Worm (Caenorhabditis elegans) whole organism, mixed stage, embryonic: ENCODE results near the gene F55B11.3.

ENCODE experiments used
- lsy-2 ChIP-seq: fragments of 150-350 bp; optimal IDR thresholded peaks from 2 replicates; lab custom pipeline; 2014; ENCODE audit warnings: missing biosample characterization, missing genetic modification characterization
- mls-2 ChIP-seq: sonication (generic microtip); optimal IDR thresholded peaks from 2 replicates; lab custom pipeline; 2016; ENCODE audit warnings: mild to moderate bottlenecking, missing genetic modification characterization, moderate library complexity, missing compliant biosample characterization
- nhr-237 ChIP-seq: fragments of 150-350 bp; optimal IDR thresholded peaks from 2 replicates; lab custom pipeline; 2014; ENCODE audit warnings: missing biosample characterization, missing genetic modification characterization
- pha-4 ChIP-seq: fragments of 150-350 bp; optimal IDR thresholded peaks from 2 replicates; lab custom pipeline; 2018; ENCODE audit warnings: missing biosample characterization, missing genetic modification reagents, missing genetic modification characterization
- snpc-4 ChIP-seq: fragments of 150-350 bp; optimal IDR thresholded peaks from 2 replicates; lab custom pipeline; 2014; ENCODE audit warnings: missing biosample characterization, missing genetic modification characterization
- sptf-1 ChIP-seq: sonication (generic microtip); optimal IDR thresholded peaks from 2 replicates; lab custom pipeline; 2017; ENCODE audit warnings: mild to moderate bottlenecking, missing genetic modification characterization, moderate library complexity, missing compliant biosample characterization

DNA sequence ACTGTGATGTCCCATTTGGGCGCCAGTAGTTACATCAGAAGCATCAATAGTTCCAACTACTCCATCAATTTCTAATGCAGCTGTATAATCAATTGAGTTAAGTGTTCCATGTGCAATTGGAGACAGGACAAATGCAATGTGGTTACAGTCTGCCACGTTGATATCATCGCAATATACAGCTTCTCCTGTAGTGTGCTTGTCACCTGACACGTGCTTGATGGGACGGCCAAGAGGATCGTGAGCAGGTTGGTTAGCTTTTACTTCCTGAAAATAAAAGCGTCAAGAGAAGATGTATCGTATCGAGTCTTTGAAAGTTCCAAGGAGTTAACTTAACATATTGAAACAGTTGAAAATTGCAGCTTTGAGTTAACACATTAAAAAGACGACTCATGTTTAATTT, 15.9 kb upstream of the F55B11.3 start:
- TF ChIP-seq sptf-1 (tag; lab: Kevin White, UChicago) (no peak), pha-4 (tag; lab: Kevin White, UChicago) (no peak), snpc-4 (tag; lab: Kevin White, UChicago) (no peak), nhr-237 (tag; lab: Kevin White, UChicago) (no peak), mls-2 (tag; lab: Kevin White, UChicago) (no peak), lsy-2 (tag; lab: Kevin White, UChicago) (no peak)
